Worm (Caenorhabditis elegans): ENCODE measurements around the gene F54D10.5.

DNA sequence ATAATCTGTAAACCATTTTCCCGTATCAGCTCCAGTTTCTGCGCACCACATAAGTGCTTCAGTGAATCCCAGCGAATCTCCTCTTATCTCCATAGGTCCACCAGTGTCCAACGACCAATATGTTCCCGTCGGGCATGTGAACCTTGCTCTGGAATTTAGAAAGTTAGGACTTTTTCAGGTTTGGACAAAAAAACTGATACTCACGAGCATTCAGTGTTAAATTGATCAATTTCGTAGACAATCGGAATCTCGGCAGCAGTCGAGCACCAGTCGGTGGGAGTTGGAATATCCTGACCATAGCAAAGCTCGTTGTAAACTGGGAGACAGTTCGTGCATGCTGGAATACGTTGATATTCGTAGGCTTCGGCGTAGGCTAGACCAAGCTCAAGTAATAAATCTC, 21.6 kb upstream of the F54D10.5 start:
- no peak for TF ChIP-seq jun-1 (tag; optimal IDR thresholded peaks at IDR 0.05)
- TF ChIP-seq pqm-1 (tag; optimal IDR thresholded peaks at IDR 0.05) = no peak
- no peak for TF ChIP-seq mdl-1 (tag; optimal IDR thresholded peaks at IDR 0.05)
- TF ChIP-seq dmd-9 (GFP tag; IDR thresholded peaks at IDR 0.05) = no peak
- TF ChIP-seq ceh-82 (tag; optimal IDR thresholded peaks at IDR 0.05) = no peak
- TF ChIP-seq dmd-6 (GFP tag; IDR thresholded peaks at IDR 0.05) = no peak
- no peak for TF ChIP-seq nhr-25 (tag; optimal IDR thresholded peaks at IDR 0.05; ENCODE audit: borderline replicate concordance, insufficient read depth)
- TF ChIP-seq ama-1 (optimal IDR thresholded peaks at IDR 0.05) = no peak
- no peak for TF ChIP-seq zag-1 (tag; optimal IDR thresholded peaks at IDR 0.05)
- TF ChIP-seq ceh-20 (GFP tag; IDR thresholded peaks at IDR 0.05) = no peak
- TF ChIP-seq unc-62 (GFP tag; optimal IDR thresholded peaks at IDR 0.05 in 1 of 2) = peak in 1 of 2 experiments; percentile 93
- TF ChIP-seq unc-62 (tag; optimal IDR thresholded peaks at IDR 0.05) = no peak
- no peak for TF ChIP-seq lsy-2 (tag; optimal IDR thresholded peaks at IDR 0.05)
- no peak for TF ChIP-seq egl-43 (GFP tag; IDR thresholded peaks at IDR 0.05)
- TF ChIP-seq snpc-1.2 (GFP tag; IDR thresholded peaks at IDR 0.05) = no peak
